Fruit fly (Drosophila melanogaster) whole organism, embryonic: Measurements from ENCODE around the gene Pcif1.

Experiments
- Bdp1 ChIP-seq: fragments of 200-800 bp; sonication (Bioruptor generic); optimal IDR thresholded peaks from 3 replicates; lab custom pipeline; 2016; ENCODE audit warnings: missing biosample characterization, missing genetic modification characterization
- CG10565 ChIP-seq: fragments of 200-800 bp; sonication (Bioruptor generic); optimal IDR thresholded peaks from 3 replicates; lab custom pipeline; 2016; ENCODE audit warnings: missing biosample characterization, mild to moderate bottlenecking, missing genetic modification characterization
- CG11085 ChIP-seq: fragments of 200-800 bp; sonication (Bioruptor generic); IDR thresholded peaks from 2 replicates; pipeline ENCODE4 v1.3.6; 2022; ENCODE audit warnings: missing biosample characterization, missing genetic modification characterization
- CG1233 ChIP-seq: fragments of 200-800 bp; sonication (Bioruptor generic); optimal IDR thresholded peaks from 4 replicates; lab custom pipeline; 2018; ENCODE audit warnings: missing biosample characterization, mild to moderate bottlenecking, missing genetic modification characterization
- CG12391 ChIP-seq: fragments of 200-800 bp; sonication (Bioruptor generic); optimal IDR thresholded peaks from 3 replicates; lab custom pipeline; 2018; ENCODE audit warnings: missing biosample characterization, mild to moderate bottlenecking, missing genetic modification characterization, moderate library complexity
- CG14441 ChIP-seq: fragments of 200-800 bp; sonication (Bioruptor generic); IDR thresholded peaks from 2 replicates; pipeline ENCODE4 v1.3.6; 2022; ENCODE audit warnings: missing biosample characterization, missing genetic modification characterization
- CG1603 ChIP-seq: fragments of 200-800 bp; sonication (Bioruptor generic); optimal IDR thresholded peaks from 2 replicates; lab custom pipeline; 2019; ENCODE audit warnings: missing biosample characterization, mild to moderate bottlenecking, missing genetic modification characterization, moderate library complexity
- CG16863 ChIP-seq: fragments of 200-800 bp; sonication (Bioruptor generic); optimal IDR thresholded peaks from 3 replicates; lab custom pipeline; 2016; ENCODE audit warnings: missing biosample characterization, missing genetic modification characterization
- CG17612 ChIP-seq: fragments of 200-800 bp; sonication (Bioruptor generic); IDR thresholded peaks from 2 replicates; pipeline ENCODE4 v1.3.6; 2022; ENCODE audit warnings: missing biosample characterization, missing genetic modification characterization
- CG2678 ChIP-seq: fragments of 200-800 bp; sonication (Bioruptor generic); optimal IDR thresholded peaks from 3 replicates; lab custom pipeline; 2019; ENCODE audit warnings: missing biosample characterization, mild to moderate bottlenecking, missing genetic modification characterization, moderate library complexity
- CG3065 ChIP-seq: fragments of 200-800 bp; sonication (Bioruptor generic); optimal IDR thresholded peaks from 2 replicates; lab custom pipeline; 2016; ENCODE audit warnings: missing biosample characterization, missing genetic modification characterization
- CG31365 ChIP-seq: fragments of 200-800 bp; sonication (Bioruptor generic); optimal IDR thresholded peaks from 2 replicates; lab custom pipeline; 2018; ENCODE audit warnings: missing biosample characterization, mild to moderate bottlenecking, missing genetic modification characterization
- CG31388 ChIP-seq: fragments of 200-800 bp; sonication (Bioruptor generic); optimal IDR thresholded peaks from 2 replicates; lab custom pipeline; 2016; ENCODE audit warnings: missing biosample characterization, missing genetic modification characterization
- CG31441 ChIP-seq: fragments of 200-800 bp; sonication (Bioruptor generic); IDR thresholded peaks from 2 replicates; pipeline ENCODE4 v1.3.6; 2022; ENCODE audit warnings: missing biosample characterization, missing genetic modification characterization
- CG3163 ChIP-seq: fragments of 200-800 bp; sonication (Bioruptor generic); optimal IDR thresholded peaks from 3 replicates; lab custom pipeline; 2016; ENCODE audit warnings: missing biosample characterization, missing genetic modification characterization
- CG34376 ChIP-seq: fragments of 200-800 bp; sonication (Bioruptor generic); optimal IDR thresholded peaks from 2 replicates; lab custom pipeline; 2018; ENCODE audit warnings: missing biosample characterization, mild to moderate bottlenecking, missing genetic modification characterization
- CG6683 ChIP-seq: fragments of 200-800 bp; sonication (Bioruptor generic); optimal IDR thresholded peaks from 2 replicates; lab custom pipeline; 2017; ENCODE audit warnings: missing biosample characterization, mild to moderate bottlenecking, missing genetic modification characterization, missing genetic modification reagents
- CG7271 ChIP-seq: fragments of 200-800 bp; sonication (Bioruptor generic); optimal IDR thresholded peaks from 2 replicates; lab custom pipeline; 2018; ENCODE audit warnings: missing biosample characterization, mild to moderate bottlenecking, missing genetic modification characterization, moderate library complexity
- CG7372 ChIP-seq: fragments of 200-800 bp; sonication (Bioruptor generic); IDR thresholded peaks from 2 replicates; pipeline ENCODE4 v1.3.6; 2022; ENCODE audit warnings: missing biosample characterization, missing genetic modification characterization
- CG7963 ChIP-seq: fragments of 200-800 bp; sonication (Bioruptor generic); IDR thresholded peaks from 3 replicates; pipeline ENCODE4 v1.3.6; 2022; ENCODE audit warnings: missing biosample characterization, missing genetic modification characterization; ENCODE audit not compliant: partially characterized antibody
- CkIIα-i1 ChIP-seq: fragments of 200-800 bp; sonication (Bioruptor generic); IDR thresholded peaks from 2 replicates; pipeline ENCODE4 v1.3.6; 2022; ENCODE audit warnings: missing biosample characterization, missing genetic modification characterization
- CoRest ChIP-seq: fragments of 200-800 bp; sonication (Bioruptor generic); optimal IDR thresholded peaks from 3 replicates; lab custom pipeline; 2018; ENCODE audit warnings: missing biosample characterization, mild to moderate bottlenecking, missing genetic modification characterization, moderate library complexity
- D ChIP-seq, 2 experiments: fragments of 200-800 bp in 1 of 2; fragments of >200 bp in 1 of 2; sonication (Bioruptor generic) in 1 of 2; optimal IDR thresholded peaks; 2 replicates in 1 of 2; 3 replicates in 1 of 2; lab custom pipeline; 2017; ENCODE audit warnings: mild to moderate bottlenecking in 1 of 2, missing biosample characterization in 1 of 2, missing genetic modification characterization in 1 of 2, missing genetic modification reagents in 1 of 2
- D19B ChIP-seq: fragments of 200-800 bp; sonication (Bioruptor generic); optimal IDR thresholded peaks from 2 replicates; lab custom pipeline; 2017; ENCODE audit warnings: missing biosample characterization, mild to moderate bottlenecking, missing genetic modification characterization
- Dip2 ChIP-seq: fragments of 200-800 bp; sonication (Bioruptor generic); IDR thresholded peaks from 2 replicates; pipeline ENCODE4 v1.3.6; 2022; ENCODE audit warnings: missing biosample characterization, missing genetic modification characterization
- E2f1 ChIP-seq: fragments of 200-800 bp; sonication (Bioruptor generic); IDR thresholded peaks from 2 replicates; pipeline ENCODE4 v1.3.6; 2022; ENCODE audit warnings: missing biosample characterization, missing genetic modification characterization
- Med ChIP-seq: fragments of 200-800 bp; sonication (Bioruptor generic); peaks from one replicate; lab custom pipeline; 2016; ENCODE audit warnings: missing biosample characterization, missing genetic modification characterization, mild to moderate bottlenecking, inconsistent platforms, moderate library complexity
- NC2β ChIP-seq: fragments of 200-800 bp; sonication (Bioruptor generic); optimal IDR thresholded peaks from 2 replicates; lab custom pipeline; 2016; ENCODE audit warnings: missing biosample characterization, missing genetic modification characterization
- Optix ChIP-seq: fragments of 200-800 bp; sonication (Bioruptor generic); IDR thresholded peaks from 3 replicates; pipeline ENCODE4 v1.3.6; 2022; ENCODE audit warnings: missing biosample characterization, missing genetic modification characterization
- Poxn ChIP-seq: fragments of 200-800 bp; sonication (Bioruptor generic); IDR thresholded peaks from 2 replicates; pipeline ENCODE4 v1.3.6; 2022; ENCODE audit warnings: missing biosample characterization, missing genetic modification characterization
- Rx ChIP-seq: fragments of 200-800 bp; sonication (Bioruptor generic); IDR thresholded peaks from 2 replicates; pipeline ENCODE4 v1.3.6; 2022; ENCODE audit warnings: missing biosample characterization, missing genetic modification characterization
- amos ChIP-seq: fragments of 200-800 bp; sonication (Bioruptor generic); IDR thresholded peaks from 2 replicates; pipeline ENCODE4 v1.3.6; 2022; ENCODE audit warnings: missing biosample characterization, missing genetic modification characterization; ENCODE audit not compliant: partially characterized antibody
- ato ChIP-seq: fragments of 200-800 bp; sonication (Bioruptor generic); IDR thresholded peaks from 2 replicates; pipeline ENCODE4 v1.3.6; 2022; ENCODE audit warnings: missing biosample characterization, missing genetic modification characterization; ENCODE audit not compliant: partially characterized antibody
- dati ChIP-seq: fragments of 200-800 bp; sonication (Bioruptor generic); IDR thresholded peaks from 2 replicates; pipeline ENCODE4 v1.3.6; 2022; ENCODE audit warnings: missing biosample characterization, missing genetic modification characterization
- ems ChIP-seq: fragments of 200-800 bp; sonication (Bioruptor generic); optimal IDR thresholded peaks from 3 replicates; lab custom pipeline; 2016; ENCODE audit warnings: missing biosample characterization, missing genetic modification characterization
- exex ChIP-seq: fragments of 200-800 bp; sonication (Bioruptor generic); optimal IDR thresholded peaks from 4 replicates; lab custom pipeline; 2018; ENCODE audit warnings: missing biosample characterization, mild to moderate bottlenecking, missing genetic modification characterization, moderate library complexity
- ftz-f1 ChIP-seq: fragments of 200-800 bp; sonication (Bioruptor generic); optimal IDR thresholded peaks from 2 replicates; lab custom pipeline; 2016; ENCODE audit warnings: missing biosample characterization, missing genetic modification characterization
- her ChIP-seq: fragments of 200-800 bp; sonication (Bioruptor generic); optimal IDR thresholded peaks from 2 replicates; lab custom pipeline; 2016; ENCODE audit warnings: missing biosample characterization, missing genetic modification characterization
- mirr ChIP-seq: fragments of 200-800 bp; sonication (Bioruptor generic); optimal IDR thresholded peaks from 3 replicates; lab custom pipeline; 2018; ENCODE audit warnings: missing biosample characterization, mild to moderate bottlenecking, missing genetic modification characterization
- pnt ChIP-seq: fragments of 200-800 bp; sonication (Bioruptor generic); optimal IDR thresholded peaks from 3 replicates; lab custom pipeline; 2016; ENCODE audit warnings: missing biosample characterization, missing genetic modification characterization
- pzg ChIP-seq: fragments of 200-800 bp; sonication (Bioruptor generic); optimal IDR thresholded peaks from 3 replicates; lab custom pipeline; 2018; ENCODE audit warnings: missing biosample characterization, mild to moderate bottlenecking, missing genetic modification characterization, moderate library complexity
- ranshi ChIP-seq: fragments of 200-800 bp; sonication (Bioruptor generic); IDR thresholded peaks from 2 replicates; pipeline ENCODE4 v1.3.6; 2022; ENCODE audit warnings: missing biosample characterization, missing genetic modification characterization
- sisA ChIP-seq: fragments of 200-800 bp; sonication (Bioruptor generic); IDR thresholded peaks from 2 replicates; pipeline ENCODE4 v1.3.6; 2022; ENCODE audit warnings: missing biosample characterization, missing genetic modification characterization
- slp2 ChIP-seq: fragments of 200-800 bp; sonication (Bioruptor generic); optimal IDR thresholded peaks from 2 replicates; lab custom pipeline; 2016; ENCODE audit warnings: missing biosample characterization, missing genetic modification characterization
- sug ChIP-seq: fragments of 200-800 bp; optimal IDR thresholded peaks from 2 replicates; lab custom pipeline; 2019; ENCODE audit warnings: missing biosample characterization, mild to moderate bottlenecking, missing genetic modification characterization, moderate library complexity
- tll ChIP-seq, 2 experiments: fragments of 200-800 bp in 1 of 2; fragments of >200 bp in 1 of 2; sonication (Bioruptor generic) in 1 of 2; optimal IDR thresholded peaks; 2 replicates each; lab custom pipeline; 2017 to 2019; ENCODE audit warnings: missing biosample characterization in 2 of 2, missing genetic modification characterization in 2 of 2, mild to moderate bottlenecking in 1 of 2, moderate library complexity in 1 of 2
- tup ChIP-seq: fragments of 200-800 bp; sonication (Bioruptor generic); optimal IDR thresholded peaks from 2 replicates; lab custom pipeline; 2016; ENCODE audit warnings: missing biosample characterization, mild to moderate bottlenecking, missing genetic modification characterization, moderate library complexity
- yki ChIP-seq: fragments of >200 bp; optimal IDR thresholded peaks from 3 replicates; lab custom pipeline; 2018
- zen2 ChIP-seq: fragments of 200-800 bp; sonication (Bioruptor generic); IDR thresholded peaks from 3 replicates; pipeline ENCODE4 v1.3.6; 2022; ENCODE audit warnings: missing biosample characterization, missing genetic modification characterization; ENCODE audit not compliant: partially characterized antibody

Gene Pcif1

dm6 chr3L:20777496-20777895 is 8.5 kb downstream of the Pcif1 start:
- TF ChIP-seq CG34376 (peak; percentile 91), zen2 (GFP tag; lab: Robert Waterston, UW) (0 out of 3 replicates have a peak, but pooled peaks have one; percentile 12), sisA (no peak), sug (tag; lab: Kevin White, UChicago) (peak; percentile 31), exex (peak; percentile 32), yki (lab: Kevin White, UChicago) (no peak), ftz-f1 (GFP tag; lab: Kevin White, UChicago) (peak; percentile 56), CG31388 (GFP tag; lab: Kevin White, UChicago) (no peak), mirr (GFP tag; lab: Kevin White, UChicago) (peak; percentile 37), Med (GFP tag; lab: Kevin White, UChicago) (peak; percentile 48), NC2β (GFP tag; lab: Kevin White, UChicago) (no peak)

DNA sequence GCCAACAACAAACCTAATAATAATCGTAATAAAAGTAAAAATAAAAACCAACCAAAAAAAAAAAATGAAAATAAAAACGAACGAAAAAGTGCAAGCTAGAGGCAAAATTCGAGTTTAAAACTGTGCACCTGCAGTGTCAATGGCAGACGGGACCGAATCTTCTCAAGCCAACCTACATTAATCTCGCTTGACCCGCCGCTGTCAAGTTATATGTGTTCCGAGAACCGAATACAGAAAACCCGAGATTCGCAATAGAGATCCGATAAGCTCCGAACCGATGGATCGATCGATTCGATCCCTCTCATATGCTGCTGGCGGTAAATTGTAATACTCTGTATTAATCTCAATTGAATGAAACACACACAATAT is 13.4 kb downstream of the Pcif1 start:
- TF ChIP-seq CG3065 (GFP tag; lab: Kevin White, UChicago), result no peak
- TF ChIP-seq CG31365 (tag; lab: Kevin White, UChicago), result no peak
- no peak for TF ChIP-seq Optix
- no peak for TF ChIP-seq Dip2 (GFP tag; lab: Robert Waterston, UW)
- no peak for TF ChIP-seq ato (GFP tag; lab: Robert Waterston, UW)
- no peak for TF ChIP-seq Bdp1 (GFP tag; lab: Kevin White, UChicago)
- no peak for TF ChIP-seq E2f1 (GFP tag; lab: Robert Waterston, UW)
- no peak for TF ChIP-seq tup
- no peak for TF ChIP-seq CG12391
- no peak for TF ChIP-seq amos (GFP tag; lab: Robert Waterston, UW)
- TF ChIP-seq Rx (GFP tag; lab: Robert Waterston, UW), result no peak
- TF ChIP-seq ems, result no peak
- no peak for TF ChIP-seq D (optimal IDR thresholded peaks at IDR 0.05; lab: Kevin White, UChicago)
- TF ChIP-seq D (GFP tag; optimal IDR thresholded peaks at IDR 0.05; lab: Kevin White, UChicago), result no peak
- TF ChIP-seq CG3163, result no peak
- TF ChIP-seq pnt, result no peak
- TF ChIP-seq ranshi (GFP tag; lab: Robert Waterston, UW), result no peak
- TF ChIP-seq CG11085, result no peak
- no peak for TF ChIP-seq slp2
- no peak for TF ChIP-seq CG7271
- TF ChIP-seq Poxn (GFP tag; lab: Robert Waterston, UW), result no peak
- TF ChIP-seq, all 482 proteins: peak for 0

DNA sequence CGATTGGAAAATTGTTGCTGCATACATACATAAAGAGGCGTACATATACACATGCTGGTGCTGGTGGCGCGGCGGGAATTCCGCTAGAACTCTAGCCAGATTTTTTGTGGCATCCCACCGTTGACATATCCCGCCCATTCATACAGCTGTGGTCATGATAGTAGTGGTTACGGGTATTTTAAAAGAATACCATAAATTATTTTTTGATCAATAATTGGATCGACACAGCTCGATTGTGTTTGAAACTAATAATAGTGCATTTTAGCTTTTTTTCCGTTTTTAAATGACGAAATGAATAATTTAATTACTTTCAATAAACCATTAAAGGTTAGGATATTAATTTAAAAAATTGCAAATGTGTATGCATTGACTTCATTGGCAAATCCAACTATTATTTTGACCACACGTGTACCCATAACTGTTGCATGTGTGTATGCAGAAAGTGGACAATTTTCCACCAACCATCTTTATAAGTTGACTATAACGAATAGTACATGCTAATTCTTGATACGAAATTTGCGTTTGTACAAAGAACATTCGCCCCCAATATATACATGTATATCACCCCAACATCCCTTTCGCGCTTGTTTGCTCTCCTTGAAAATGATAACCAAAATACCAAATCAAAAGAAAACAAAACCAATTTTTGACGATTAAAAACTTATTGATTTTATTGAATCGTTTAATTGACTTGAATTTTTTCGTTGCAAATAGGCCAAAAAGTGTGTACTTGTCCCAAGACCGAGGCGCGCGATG is 13.9 kb downstream of the Pcif1 start:
- TF ChIP-seq CG31441 (GFP tag; lab: Robert Waterston, UW), result peak; percentile 81
- TF ChIP-seq CG1233, result peak; percentile 67
- no peak for TF ChIP-seq CG10565 (GFP tag; lab: Kevin White, UChicago)
- TF ChIP-seq D19B, result peak; percentile 50
- TF ChIP-seq CG1603 (tag; lab: Kevin White, UChicago), result peak; percentile 86
- TF ChIP-seq pzg (GFP tag; lab: Kevin White, UChicago), result peak; percentile 12
- TF ChIP-seq CG2678 (tag; lab: Kevin White, UChicago), result peak; percentile 84
- no peak for TF ChIP-seq CkIIα-i1 (GFP tag; lab: Robert Waterston, UW)
- TF ChIP-seq CG16863 (GFP tag; lab: Kevin White, UChicago), result peak; percentile 58
- peak; percentile 81 for TF ChIP-seq CG14441 (GFP tag; lab: Robert Waterston, UW)
- peak; percentile 72 for TF ChIP-seq CG6683 (GFP tag; lab: Kevin White, UChicago)
- TF ChIP-seq CG17612 (GFP tag; lab: Robert Waterston, UW), result no peak
- peak; percentile 55; the same call in 1 of the 2 replicates for TF ChIP-seq CG7372 (GFP tag; lab: Robert Waterston, UW)
- TF ChIP-seq CG7963 (GFP tag; lab: Robert Waterston, UW), result no peak
- TF ChIP-seq tll (GFP tag; optimal IDR thresholded peaks at IDR 0.05; lab: Kevin White, UChicago), result no peak
- TF ChIP-seq dati, result peak; percentile 61
- peak; percentile 38 for TF ChIP-seq her (GFP tag; lab: Kevin White, UChicago)
- TF ChIP-seq CoRest (tag; lab: Kevin White, UChicago), result peak; percentile 55
